Worm (Caenorhabditis elegans) whole organism, L1 larva: ENCODE measurements around the gene D1086.19.

ENCODE experiments used
- ceh-88 ChIP-seq: fragments of 200-800 bp; sonication (Bioruptor generic); IDR thresholded peaks from 2 replicates; pipeline ENCODE4 v1.3.6; 2022; ENCODE audit warnings: missing genetic modification characterization, missing compliant biosample characterization
- dpl-1 ChIP-seq, 3 experiments: fragments of 150-350 bp in 2 of 3; sonication (generic microtip) in 1 of 3; optimal IDR thresholded peaks; 2 replicates each; lab custom pipeline; 2014 to 2017; ENCODE audit warnings: missing biosample characterization in 3 of 3, missing genetic modification characterization in 3 of 3, missing genetic modification reagents in 3 of 3
- efl-1 ChIP-seq, 4 experiments: fragments of 150-350 bp; optimal IDR thresholded peaks in 3 of 4; peaks in 1 of 4; 1 replicate in 1 of 4; 2 replicates in 3 of 4; lab custom pipeline; 2014; ENCODE audit warnings: missing biosample characterization in 2 of 4, missing genetic modification characterization in 2 of 4, missing genetic modification reagents in 2 of 4
- elt-3 ChIP-seq, 6 experiments: fragments of 150-350 bp in 1 of 6; sonication (generic microtip); optimal IDR thresholded peaks; 2 replicates each; lab custom pipeline; 2017 to 2018; ENCODE audit warnings: missing biosample characterization in 6 of 6, missing genetic modification characterization in 6 of 6, inconsistent platforms in 1 of 6
- ets-5 ChIP-seq: fragments of 200-800 bp; sonication (Bioruptor generic); IDR thresholded peaks from 2 replicates; pipeline ENCODE4 v1.3.6; 2022; ENCODE audit warnings: missing genetic modification characterization, missing compliant biosample characterization
- fkh-10 ChIP-seq: sonication (generic microtip); optimal IDR thresholded peaks from 2 replicates; lab custom pipeline; 2017; ENCODE audit warnings: missing biosample characterization, missing genetic modification reagents, missing genetic modification characterization
- grh-1 ChIP-seq: fragments of 200-800 bp; sonication (Bioruptor generic); IDR thresholded peaks from 2 replicates; pipeline ENCODE4 v1.3.6; 2022; ENCODE audit warnings: missing genetic modification reagents, missing genetic modification characterization, missing compliant biosample characterization
- lsy-2 ChIP-seq, 2 experiments: fragments of 150-350 bp; optimal IDR thresholded peaks; 2 replicates each; lab custom pipeline; 2014; ENCODE audit warnings: missing biosample characterization in 2 of 2, missing genetic modification characterization in 2 of 2
- nhr-28 ChIP-seq: fragments of 150-350 bp; optimal IDR thresholded peaks from 2 replicates; lab custom pipeline; 2014; ENCODE audit warnings: missing biosample characterization, missing genetic modification characterization
- skn-1 ChIP-seq: fragments of 150-350 bp; optimal IDR thresholded peaks from 2 replicates; lab custom pipeline; 2014; ENCODE audit warnings: missing biosample characterization, missing genetic modification characterization
- sox-4 ChIP-seq: sonication (generic microtip); optimal IDR thresholded peaks from 2 replicates; lab custom pipeline; 2016; ENCODE audit warnings: missing genetic modification characterization, missing compliant biosample characterization
- unc-30 ChIP-seq: sonication (generic microtip); optimal IDR thresholded peaks from 2 replicates; lab custom pipeline; 2017; ENCODE audit warnings: missing biosample characterization, missing genetic modification characterization
- unc-62 ChIP-seq: fragments of 150-350 bp; optimal IDR thresholded peaks from 2 replicates; lab custom pipeline; 2014; ENCODE audit warnings: missing biosample characterization, missing genetic modification reagents, missing genetic modification characterization
- zag-1 ChIP-seq: fragments of 150-350 bp; optimal IDR thresholded peaks from 2 replicates; lab custom pipeline; 2014; ENCODE audit warnings: missing biosample characterization, missing genetic modification characterization

DNA sequence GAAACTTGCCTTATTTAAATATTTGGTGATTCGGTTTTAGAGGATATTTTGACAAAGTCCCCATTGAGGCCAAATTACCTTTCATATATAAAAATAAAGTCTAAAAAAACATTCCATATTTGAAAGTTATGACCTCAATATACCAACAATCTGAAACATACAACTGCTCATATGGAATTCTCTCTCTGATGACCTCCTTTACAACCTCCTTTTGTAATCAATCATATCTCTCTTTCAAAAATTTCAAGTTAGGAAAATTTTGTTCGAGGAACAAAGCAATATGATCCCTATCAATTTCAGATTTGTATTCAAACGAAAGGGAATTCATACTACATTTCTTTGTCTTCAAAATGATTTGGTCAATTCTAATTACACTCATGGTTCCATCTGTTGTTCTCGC, 8.7 kb upstream of the D1086.19 start, which contains the start of gene D1086.6:
- TF ChIP-seq dpl-1 (GFP tag; optimal IDR thresholded peaks at IDR 0.05; lab: Kevin White, UChicago) (no peak), ets-5 (GFP tag; lab: Robert Waterston, UW) (no peak), skn-1 (tag; lab: Kevin White, UChicago) (no peak), sox-4 (tag; lab: Kevin White, UChicago) (no peak), unc-62 (GFP tag; lab: Kevin White, UChicago) (no peak), unc-30 (no peak), lsy-2 (tag; optimal IDR thresholded peaks at IDR 0.05; lab: Kevin White, UChicago) (no peak), zag-1 (tag; lab: Kevin White, UChicago) (no peak), nhr-28 (tag; lab: Kevin White, UChicago) (no peak), elt-3 (tag; optimal IDR thresholded peaks at IDR 0.05; lab: Kevin White, UChicago) (no peak), ceh-88 (GFP tag; lab: Robert Waterston, UW) (no peak), grh-1 (GFP tag; lab: Robert Waterston, UW) (no peak), efl-1 (optimal IDR thresholded peaks at IDR 0.05; lab: Kevin White, UChicago) (no peak), efl-1 (GFP tag; optimal IDR thresholded peaks at IDR 0.05 in 1 of 2; lab: Kevin White, UChicago) (no peak), fkh-10 (no peak)
